Worm (Caenorhabditis elegans) whole organism, L4/young adult: ENCODE measurements around the gene Y46G5A.39.

ENCODE experiments used
- W03F9.2 ChIP-seq: fragments of 150-350 bp; optimal IDR thresholded peaks from 2 replicates; lab custom pipeline; 2014; ENCODE audit warnings: missing biosample characterization, missing genetic modification characterization
- dao-5 ChIP-seq: sonication (generic microtip); optimal IDR thresholded peaks from 2 replicates; lab custom pipeline; 2016; ENCODE audit warnings: missing genotype, missing genetic modification characterization, moderate library complexity, missing compliant biosample characterization
- him-1 ChIP-seq: sonication (generic microtip); optimal IDR thresholded peaks from 2 replicates; lab custom pipeline; 2016; ENCODE audit warnings: missing genotype, missing genetic modification reagents, missing genetic modification characterization, missing compliant biosample characterization

The Y46G5A.39 gene

ce11 chrII:12768167-12768712, 14.6 kb upstream of the Y46G5A.39 start, which contains the start of the genes vps-2 and tiar-2:
Gene vps-2 (minus strand): TSS chrII:12768217.
Gene tiar-2 (plus strand): TSS chrII:12768686.
- TF ChIP-seq W03F9.2 (tag; lab: Kevin White, UChicago) (peak; percentile 89), dao-5 (tag; lab: Kevin White, UChicago) (no peak), him-1 (tag; lab: Kevin White, UChicago) (no peak)

DNA sequence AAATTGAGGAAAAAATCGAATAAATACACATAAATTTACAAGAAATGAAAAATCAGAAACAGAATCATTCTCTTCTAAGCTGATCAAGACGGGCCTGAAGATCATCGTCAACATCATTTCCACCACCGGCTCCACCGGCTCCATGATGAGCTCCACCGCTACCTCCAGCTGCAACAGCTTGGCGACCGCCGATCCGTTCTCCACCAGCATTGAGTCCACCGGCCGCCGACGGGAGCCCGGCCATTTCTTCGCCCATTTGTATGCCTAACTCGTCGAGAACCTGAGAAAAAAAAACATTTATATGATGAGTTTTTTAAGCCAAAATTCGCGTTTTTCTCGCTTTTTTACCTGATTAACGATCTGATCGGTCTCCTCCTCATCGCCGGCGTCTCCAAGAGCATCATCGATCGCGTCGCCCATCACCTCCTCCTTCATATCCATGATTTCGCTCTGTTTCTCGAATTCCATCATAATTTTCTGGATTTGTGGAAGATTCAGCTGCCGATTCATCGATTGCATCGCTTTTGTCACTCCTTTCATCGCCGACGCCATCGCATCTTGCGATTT, 13.7 kb upstream of the Y46G5A.39 start:
- TF ChIP-seq dao-5 (tag; lab: Kevin White, UChicago), result no peak
- TF ChIP-seq W03F9.2 (tag; lab: Kevin White, UChicago), result no peak
- TF ChIP-seq him-1 (tag; lab: Kevin White, UChicago), result no peak

- TF ChIP-seq W03F9.2 (tag; lab: Kevin White, UChicago) (no peak), dao-5 (tag; lab: Kevin White, UChicago) (no peak), him-1 (tag; lab: Kevin White, UChicago) (no peak)
These were observed 13.0 kb upstream of the Y46G5A.39 start for ce11 chrII:12766443-12767188.

DNA sequence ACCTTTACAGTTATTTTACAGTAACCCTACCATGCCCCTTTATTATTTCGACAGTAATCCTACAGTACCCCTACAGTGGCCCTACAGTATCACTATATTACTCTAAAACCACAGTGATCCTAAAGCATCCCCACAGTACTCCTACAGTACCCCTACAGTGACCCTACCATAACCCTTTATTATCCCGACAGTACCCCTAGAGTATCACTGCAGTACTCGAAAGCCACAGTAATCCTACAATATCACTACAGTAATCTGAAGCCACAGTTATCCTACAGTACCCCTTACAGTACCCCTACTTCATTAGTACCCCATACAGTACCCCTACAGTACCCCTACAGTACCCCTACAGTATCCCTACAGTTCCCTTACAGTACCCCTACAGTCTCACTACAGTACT, 10.9 kb upstream of the Y46G5A.39 start:
- no peak for TF ChIP-seq W03F9.2 (tag; lab: Kevin White, UChicago)
- TF ChIP-seq dao-5 (tag; lab: Kevin White, UChicago), result no peak
- TF ChIP-seq him-1 (tag; lab: Kevin White, UChicago), result no peak

DNA sequence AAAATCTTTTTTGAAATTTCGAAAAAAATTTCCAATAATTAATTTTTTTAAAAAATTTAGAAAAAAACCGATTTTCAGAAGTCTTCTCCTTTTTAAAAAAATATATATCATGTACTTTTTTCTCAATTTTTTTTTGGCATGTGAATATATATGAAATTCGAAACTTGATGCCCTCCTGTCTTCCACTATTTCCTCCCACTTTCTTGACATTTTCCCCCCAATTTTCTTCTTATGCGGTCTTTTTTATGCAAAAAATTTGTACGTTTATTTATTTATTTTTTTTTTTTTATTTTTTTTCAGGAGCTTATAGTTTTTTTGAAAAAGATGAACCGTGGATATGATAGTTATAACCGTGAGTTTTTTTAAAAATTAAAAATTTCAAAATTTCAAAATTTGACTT, 6.9 kb upstream of the Y46G5A.39 start, which contains the start of gene cnp-2:
Gene cnp-2 (plus strand): TSS at position 301 of the 400 bp plus-strand sequence.
- TF ChIP-seq W03F9.2 (tag; lab: Kevin White, UChicago) (no peak), him-1 (tag; lab: Kevin White, UChicago) (no peak), dao-5 (tag; lab: Kevin White, UChicago) (no peak)

DNA sequence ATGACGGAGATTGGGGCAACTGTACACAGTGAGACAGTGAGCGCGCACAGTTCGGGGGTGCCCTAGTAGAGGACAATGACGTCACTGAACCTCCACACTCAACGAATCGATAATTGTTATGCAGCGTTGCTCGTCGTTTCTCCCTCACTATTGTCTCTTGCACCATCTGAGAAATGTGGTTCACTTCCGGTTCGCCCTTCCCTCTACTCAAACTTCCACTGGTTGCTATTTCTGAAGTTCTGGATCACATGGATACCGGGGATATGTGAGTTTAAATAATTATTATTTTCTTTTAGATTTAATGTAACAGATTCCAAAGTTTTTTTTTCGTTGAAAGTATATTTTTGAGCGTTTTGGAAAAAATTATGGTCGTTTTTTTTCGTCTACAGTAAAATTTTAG, 2.6 kb upstream of the Y46G5A.39 start, which contains the start of the genes Y46G5A.7 and Y46G5A.8:
Gene Y46G5A.7 (minus strand): TSS at position 153 of the 400 bp plus-strand sequence.
Gene Y46G5A.8 (plus strand): TSS at position 159 of the 400 bp plus-strand sequence.
- TF ChIP-seq dao-5 (tag; lab: Kevin White, UChicago) (no peak), W03F9.2 (tag; lab: Kevin White, UChicago) (no peak), him-1 (tag; lab: Kevin White, UChicago) (no peak)

DNA sequence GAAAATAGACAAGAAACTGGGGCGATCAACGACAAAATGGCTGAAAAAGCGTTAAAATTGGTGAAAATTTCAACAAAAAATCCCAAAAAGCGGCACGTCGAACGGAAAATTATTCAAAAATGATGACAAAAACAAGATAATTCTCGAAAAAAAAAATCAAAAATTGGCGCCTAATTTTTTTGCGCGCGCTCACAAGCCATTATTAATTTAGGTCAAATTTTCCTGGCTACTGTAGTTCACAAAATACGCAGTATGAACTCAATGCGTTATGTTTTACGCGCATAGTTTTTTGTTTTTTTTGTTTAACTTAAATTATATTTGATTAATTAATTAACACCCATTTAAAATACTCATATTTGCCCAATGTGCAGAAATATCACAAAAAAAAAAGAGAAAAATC, 14.3 kb downstream of the Y46G5A.39 start:
- TF ChIP-seq W03F9.2 (tag; lab: Kevin White, UChicago), result no peak
- TF ChIP-seq dao-5 (tag; lab: Kevin White, UChicago), result no peak
- no peak for TF ChIP-seq him-1 (tag; lab: Kevin White, UChicago)

DNA sequence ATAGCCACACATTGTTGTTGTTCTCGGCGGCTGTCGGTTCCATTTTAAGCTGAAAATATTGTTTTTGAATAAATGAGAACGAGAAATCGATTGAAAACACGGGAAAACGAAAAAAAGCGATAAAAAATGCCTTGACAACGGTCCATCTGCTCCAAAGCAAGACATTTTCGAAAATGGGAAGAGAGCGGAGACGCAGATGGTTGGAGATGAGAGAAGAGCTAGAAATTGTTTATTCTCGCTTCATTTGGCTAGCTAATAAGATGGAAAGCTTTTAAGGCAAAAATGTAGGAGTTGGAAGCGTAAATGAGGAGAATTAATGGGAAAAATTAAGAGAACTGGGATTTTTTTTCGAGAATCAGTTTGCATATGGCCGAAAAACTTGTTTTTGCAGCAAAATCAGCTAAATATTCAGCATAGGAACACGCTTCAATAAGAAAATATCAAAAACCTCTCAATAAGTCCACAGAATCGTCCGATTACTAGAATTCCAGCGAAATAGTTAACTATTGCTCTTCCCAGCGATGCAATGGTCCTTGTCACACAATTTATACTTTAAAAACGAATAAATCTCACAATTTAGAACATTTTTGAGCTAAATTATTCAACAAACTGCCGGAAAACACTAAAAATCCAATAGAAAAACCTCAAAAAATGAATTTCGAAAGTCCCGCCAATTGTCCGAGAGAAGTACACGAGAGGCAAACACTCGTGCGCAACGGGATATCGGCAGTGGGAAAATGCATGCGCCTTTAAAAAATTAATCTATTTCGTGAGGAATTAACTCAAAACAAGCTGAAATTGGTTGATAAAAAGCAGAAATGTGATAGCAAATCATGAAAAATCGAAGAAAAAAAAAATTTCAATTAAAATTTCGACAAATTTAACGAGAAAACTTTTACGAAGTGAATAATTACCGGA, 15.1 kb downstream of the Y46G5A.39 start, which contains the start of gene pisy-1:
Gene pisy-1 (minus strand): TSS at position 51 of the 918 bp plus-strand sequence.
- TF ChIP-seq dao-5 (tag; lab: Kevin White, UChicago) (no peak), him-1 (tag; lab: Kevin White, UChicago) (no peak), W03F9.2 (tag; lab: Kevin White, UChicago) (no peak)

DNA sequence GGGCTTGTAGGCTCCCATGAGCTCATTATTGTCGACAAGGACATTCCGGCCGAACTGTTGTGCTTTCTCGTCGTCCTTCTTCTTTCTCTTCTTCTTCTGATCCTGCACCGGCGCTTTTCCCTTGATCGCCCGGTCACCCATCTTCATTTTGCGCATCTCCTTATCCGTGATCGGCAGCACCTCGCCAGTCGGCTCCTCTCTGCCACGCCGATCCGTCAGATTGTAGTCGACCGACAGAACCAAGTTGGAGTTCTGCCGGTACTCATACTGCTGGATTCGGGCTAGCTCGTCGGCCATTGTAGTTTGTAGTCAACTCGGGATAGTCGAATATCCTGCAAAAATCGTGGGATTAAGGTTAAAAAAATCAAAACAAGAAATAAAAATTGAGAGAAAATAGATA, 17.0 kb downstream of the Y46G5A.39 start, which contains the start of gene snrp-200:
Gene snrp-200 (minus strand): TSS at position 332 of the 400 bp plus-strand sequence.
- no peak for TF ChIP-seq him-1 (tag; lab: Kevin White, UChicago)
- TF ChIP-seq W03F9.2 (tag; lab: Kevin White, UChicago), result no peak
- TF ChIP-seq dao-5 (tag; lab: Kevin White, UChicago), result no peak

DNA sequence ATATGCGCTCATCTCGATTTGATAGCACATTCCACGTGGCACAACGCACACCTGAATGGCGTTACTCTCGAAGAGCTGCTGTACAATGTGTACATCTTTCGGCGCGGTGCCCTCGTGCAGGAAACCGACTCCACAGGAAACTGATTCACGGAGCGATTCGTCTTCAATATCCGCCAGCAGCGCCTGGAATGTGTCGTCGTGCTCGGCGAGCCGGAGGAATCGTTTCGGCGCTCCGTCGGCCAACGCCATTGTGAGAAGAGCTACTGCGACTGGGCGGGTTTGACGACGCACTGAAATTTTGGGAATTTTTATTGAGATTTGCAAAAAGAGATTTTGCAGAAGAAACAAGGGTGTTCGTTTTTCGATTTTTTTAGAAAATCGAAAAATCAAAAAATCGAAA, 23.7 kb downstream of the Y46G5A.39 start:
- TF ChIP-seq W03F9.2 (tag; lab: Kevin White, UChicago), result no peak
- no peak for TF ChIP-seq dao-5 (tag; lab: Kevin White, UChicago)
- no peak for TF ChIP-seq him-1 (tag; lab: Kevin White, UChicago)

- TF ChIP-seq him-1 (tag; lab: Kevin White, UChicago) (no peak), dao-5 (tag; lab: Kevin White, UChicago) (no peak), W03F9.2 (tag; lab: Kevin White, UChicago) (no peak)
These were observed 25.0 kb downstream of the Y46G5A.39 start for ce11 chrII:12728608-12729007.

- TF ChIP-seq him-1 (tag; lab: Kevin White, UChicago) (no peak), dao-5 (tag; lab: Kevin White, UChicago) (no peak), W03F9.2 (tag; lab: Kevin White, UChicago) (no peak)
These were observed 25.8 kb downstream of the Y46G5A.39 start for ce11 chrII:12727871-12728270.
